Worm (Caenorhabditis elegans) whole organism, L2 larva: ENCODE results near the gene srbc-6.

Experiments
- R02D3.7 ChIP-seq: fragments of 150-350 bp; optimal IDR thresholded peaks from 2 replicates; lab custom pipeline; 2014; ENCODE audit warnings: missing biosample characterization, missing genetic modification characterization
- alr-1 ChIP-seq: fragments of 150-350 bp; optimal IDR thresholded peaks from 2 replicates; lab custom pipeline; 2014; ENCODE audit warnings: missing biosample characterization, missing genetic modification characterization
- ama-1 ChIP-seq: fragments of 150-350 bp; optimal IDR thresholded peaks from 2 replicates; lab custom pipeline; 2018; ENCODE audit warnings: inconsistent platforms
- blmp-1 ChIP-seq: sonication (generic microtip); optimal IDR thresholded peaks from 2 replicates; lab custom pipeline; 2017; ENCODE audit warnings: missing genetic modification characterization, mild to moderate bottlenecking, missing compliant biosample characterization, antibody characterized with exemption, moderate library complexity; ENCODE audit not compliant: insufficient read depth
- ceh-82 ChIP-seq: fragments of 150-350 bp; optimal IDR thresholded peaks from 2 replicates; lab custom pipeline; 2014; ENCODE audit warnings: missing biosample characterization, missing genetic modification characterization
- fos-1 ChIP-seq: fragments of 150-350 bp; optimal IDR thresholded peaks from 2 replicates; lab custom pipeline; 2014; ENCODE audit warnings: missing biosample characterization, missing genetic modification characterization
- lin-39 ChIP-seq: fragments of 150-350 bp; optimal IDR thresholded peaks from 2 replicates; lab custom pipeline; 2014; ENCODE audit warnings: missing biosample characterization, missing genetic modification reagents, missing genetic modification characterization
- lsy-2 ChIP-seq, 2 experiments: fragments of 150-350 bp in 1 of 2; sonication (generic microtip) in 1 of 2; optimal IDR thresholded peaks; 2 replicates each; lab custom pipeline; 2014 to 2017; ENCODE audit warnings: missing biosample characterization in 2 of 2, missing genetic modification characterization in 2 of 2
- nhr-237 ChIP-seq: fragments of 150-350 bp; optimal IDR thresholded peaks from 2 replicates; lab custom pipeline; 2014; ENCODE audit warnings: missing biosample characterization, missing genetic modification characterization
- nhr-25 ChIP-seq: fragments of 150-350 bp; sonication (generic microtip); optimal IDR thresholded peaks from 3 replicates; lab custom pipeline; 2014; ENCODE audit warnings: missing biosample characterization, missing genetic modification characterization
- unc-62 ChIP-seq: fragments of 150-350 bp; optimal IDR thresholded peaks from 2 replicates; lab custom pipeline; 2014; ENCODE audit warnings: missing biosample characterization, missing genetic modification reagents, missing genetic modification characterization
- zag-1 ChIP-seq: fragments of 150-350 bp; optimal IDR thresholded peaks from 2 replicates; lab custom pipeline; 2014; ENCODE audit warnings: missing biosample characterization, missing genetic modification characterization
- ztf-4 ChIP-seq: fragments of 150-350 bp; optimal IDR thresholded peaks from 2 replicates; lab custom pipeline; 2014; ENCODE audit warnings: missing biosample characterization, missing genetic modification characterization

DNA sequence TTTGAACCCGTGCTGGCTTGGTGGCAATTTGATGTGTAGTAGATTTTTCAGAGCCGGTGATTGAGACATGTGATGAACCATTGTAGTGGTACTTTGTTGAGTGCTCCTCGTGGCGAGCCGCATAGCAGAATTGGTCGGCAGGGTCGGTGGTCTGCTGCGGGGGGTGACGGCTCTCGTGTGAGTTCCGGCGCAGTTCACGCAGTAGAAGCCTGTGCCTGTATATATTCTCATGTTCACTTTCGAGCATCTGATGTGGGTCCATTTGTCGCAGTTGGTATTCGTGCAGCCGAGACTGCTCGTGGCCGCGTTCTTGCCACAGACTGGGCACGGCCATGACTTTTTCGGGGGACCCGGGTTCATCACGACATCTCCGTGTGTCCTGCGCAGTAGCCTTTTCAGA is 7.6 kb upstream of the srbc-6 start:
- TF ChIP-seq ama-1 (lab: Kevin White, UChicago) (no peak), ztf-4 (tag; lab: Kevin White, UChicago) (no peak), ceh-82 (no peak), blmp-1 (tag; lab: Kevin White, UChicago) (no peak), lin-39 (no peak), nhr-237 (tag; lab: Kevin White, UChicago) (no peak), zag-1 (no peak), lsy-2 (tag; optimal IDR thresholded peaks at IDR 0.05; lab: Kevin White, UChicago) (no peak), nhr-25 (tag; lab: Kevin White, UChicago) (no peak), unc-62 (GFP tag; lab: Kevin White, UChicago) (no peak), R02D3.7 (no peak), fos-1 (tag; lab: Kevin White, UChicago) (no peak), alr-1 (tag; lab: Kevin White, UChicago) (no peak)
